Worm (Caenorhabditis elegans): ENCODE results near the gene cup-16.

cup-16 gene

ce11 chrII:8707024-8707423 is at the start of gene cup-16:
Gene cup-16 (plus strand): TSS chrII:8707155.
- TF ChIP-seq somi-1 (GFP tag; optimal IDR thresholded peaks at IDR 0.05), result peak; percentile 49
- TF ChIP-seq ceh-40 (GFP tag; IDR thresholded peaks at IDR 0.05), result no peak
- no peak for TF ChIP-seq dox-1 (GFP tag; IDR thresholded peaks at IDR 0.05)
- TF ChIP-seq repo-1 (tag; optimal IDR thresholded peaks at IDR 0.05), result no peak
- no peak for TF ChIP-seq athp-1 (tag; optimal IDR thresholded peaks at IDR 0.05)
- no peak for TF ChIP-seq nhr-179 (tag; optimal IDR thresholded peaks at IDR 0.05)
- TF ChIP-seq nfyb-1 (GFP tag; IDR thresholded peaks at IDR 0.05), result no peak
- TF ChIP-seq lin-54 (GFP tag; optimal IDR thresholded peaks at IDR 0.05), result no peak

DNA sequence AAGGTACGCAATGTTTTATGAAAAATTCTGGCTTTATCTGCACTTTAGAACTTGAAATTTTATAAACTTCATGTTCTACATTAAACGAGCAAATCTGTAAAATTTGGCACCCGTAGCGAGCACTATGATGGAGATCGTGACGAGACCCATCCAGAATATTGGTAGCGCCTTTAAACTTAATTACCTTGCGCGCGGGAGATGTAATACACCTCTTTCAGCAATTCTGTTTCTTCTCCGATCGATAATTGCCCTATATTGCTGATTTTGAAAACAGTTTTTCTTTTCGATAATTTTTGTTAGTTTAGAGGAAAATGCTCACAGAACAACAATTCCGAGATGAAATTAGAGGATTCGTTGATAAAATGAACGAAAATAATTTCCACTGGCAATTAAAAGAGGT is 48.1 kb upstream of the cup-16 start, which contains the start of gene atg-10:
Gene atg-10, plus strand, starts transcription at position 301 of the 400 bp plus-strand sequence.
- no peak for TF ChIP-seq efl-1 (GFP tag; optimal IDR thresholded peaks at IDR 0.05)
- no peak for TF ChIP-seq cebp-2 (GFP tag; IDR thresholded peaks at IDR 0.05)
- no peak for TF ChIP-seq somi-1 (GFP tag; optimal IDR thresholded peaks at IDR 0.05)
- TF ChIP-seq ztf-6 (GFP tag; IDR thresholded peaks at IDR 0.05), result no peak
- no peak for TF ChIP-seq lin-26 (GFP tag; IDR thresholded peaks at IDR 0.05)
- no peak for TF ChIP-seq lsl-1 (GFP tag; optimal IDR thresholded peaks at IDR 0.05)

ce11 chrII:8661539-8661938 is 45.4 kb upstream of the cup-16 start, which contains the start of the genes piga-1 and eif-2Bepsilon:
Gene piga-1 (minus strand): TSS chrII:8661712.
Gene eif-2Bepsilon (plus strand): TSS chrII:8661869.
- TF ChIP-seq ztf-22 (GFP tag; optimal IDR thresholded peaks at IDR 0.05) (no peak), attf-5 (GFP tag; optimal IDR thresholded peaks at IDR 0.05) (peak; percentile 48), B0261.1 (tag; optimal IDR thresholded peaks at IDR 0.05) (no peak), hlh-26 (GFP tag; conservative IDR thresholded peaks at IDR 0.05) (no peak), athp-1 (tag; optimal IDR thresholded peaks at IDR 0.05) (no peak), mcd-1 (GFP tag; IDR thresholded peaks at IDR 0.05) (peak; percentile 63), F55B11.4 (tag; optimal IDR thresholded peaks at IDR 0.05; ENCODE audit: borderline replicate concordance, insufficient read depth) (no peak), F23B12.7 (tag; optimal IDR thresholded peaks at IDR 0.05; ENCODE audit: insufficient read depth) (peak; percentile 44), let-607 (tag; optimal IDR thresholded peaks at IDR 0.05) (no peak), cebp-1 (GFP tag; IDR thresholded peaks at IDR 0.05) (peak; percentile 53; the same call in 1 of the 2 replicates), cebp-1 (tag; optimal IDR thresholded peaks at IDR 0.05) (peak; percentile 78), T07F8.4 (tag; optimal IDR thresholded peaks at IDR 0.05) (no peak)

DNA sequence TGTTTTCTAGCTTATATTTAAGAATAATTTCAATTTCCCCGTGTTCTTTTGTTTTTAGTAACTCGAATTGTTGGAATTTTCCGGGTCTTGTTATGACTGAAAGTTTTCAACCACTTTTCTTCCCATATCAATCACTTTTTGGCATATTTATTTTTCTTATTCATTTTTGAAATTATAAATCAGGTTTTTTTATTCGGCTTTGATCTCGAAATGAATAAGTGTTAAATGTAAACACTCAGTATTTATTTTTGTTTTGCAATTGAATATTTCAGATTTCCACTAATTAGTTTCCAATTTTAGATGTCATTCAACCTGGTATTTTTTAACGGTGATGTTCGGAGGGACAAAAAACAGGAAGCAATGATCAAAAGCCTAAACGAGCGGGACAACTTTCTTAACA is 42.4 kb upstream of the cup-16 start, which contains the start of gene etc-1:
Gene etc-1, plus strand, starts transcription at position 301 of the 400 bp plus-strand sequence.
- no peak for TF ChIP-seq efl-1 (GFP tag; optimal IDR thresholded peaks at IDR 0.05)
- TF ChIP-seq athp-1 (tag; optimal IDR thresholded peaks at IDR 0.05), result no peak
- no peak for TF ChIP-seq let-607 (tag; optimal IDR thresholded peaks at IDR 0.05)

DNA sequence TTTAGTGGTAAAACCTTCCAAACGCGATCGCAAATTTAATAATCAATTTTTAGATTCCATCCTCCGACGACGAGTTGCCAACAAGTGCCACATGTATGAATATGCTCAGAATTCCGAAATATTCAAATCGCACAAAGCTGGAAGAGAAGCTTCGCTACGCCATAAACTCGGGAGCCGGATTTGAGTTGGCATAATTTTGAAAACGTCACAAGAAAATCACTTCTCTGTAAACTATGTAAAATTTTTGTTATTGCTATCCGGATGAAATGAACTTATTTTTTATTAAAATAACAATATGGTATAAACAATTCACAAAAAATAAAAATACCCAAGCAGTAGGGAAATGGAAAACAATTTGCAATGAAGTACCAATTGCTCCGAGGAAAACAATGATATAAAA is 38.1 kb upstream of the cup-16 start:
- TF ChIP-seq him-1 (tag; optimal IDR thresholded peaks at IDR 0.05) (peak; percentile 91), B0336.3 (GFP tag; IDR thresholded peaks at IDR 0.05) (peak; percentile 10; the same call in 1 of the 2 replicates), ztf-26 (tag; optimal IDR thresholded peaks at IDR 0.05) (no peak), let-607 (tag; optimal IDR thresholded peaks at IDR 0.05) (no peak), cebp-2 (GFP tag; IDR thresholded peaks at IDR 0.05) (no peak), let-526 (GFP tag; IDR thresholded peaks at IDR 0.05) (no peak)

ce11 chrII:8670835-8671234 is 36.1 kb upstream of the cup-16 start:
- TF ChIP-seq xnd-1 (tag; optimal IDR thresholded peaks at IDR 0.05) (no peak), snpc-3.4 (tag; optimal IDR thresholded peaks at IDR 0.05) (peak; percentile 89), snpc-1.1 (tag; optimal IDR thresholded peaks at IDR 0.05; ENCODE audit: insufficient read depth) (peak; percentile 93), tbp1 (GFP tag; optimal IDR thresholded peaks at IDR 0.05) (peak; percentile 28), snpc-1.3 (tag; optimal IDR thresholded peaks at IDR 0.05; ENCODE audit: insufficient read depth) (peak; percentile 35), T07F8.4 (tag; optimal IDR thresholded peaks at IDR 0.05) (no peak), him-1 (tag; optimal IDR thresholded peaks at IDR 0.05) (peak; percentile 47), lsl-1 (GFP tag; optimal IDR thresholded peaks at IDR 0.05) (peak; percentile 6), snpc-4 (GFP tag; optimal IDR thresholded peaks at IDR 0.05) (peak; percentile 86), snpc-4 (tag; optimal IDR thresholded peaks at IDR 0.05) (peak; percentile 71 to 92 (median 90))

Data from whole organism, young adult.